Worm (Caenorhabditis elegans) whole organism, mixed stage, embryonic: ENCODE measurements around the gene F23A7.3.

Source experiments
- M03D4.4 ChIP-seq: sonication (generic microtip); optimal IDR thresholded peaks from 2 replicates; lab custom pipeline; 2017; ENCODE audit warnings: mild to moderate bottlenecking, missing genetic modification characterization, missing compliant biosample characterization
- bed-3 ChIP-seq: fragments of 200-800 bp; sonication (Bioruptor generic); optimal IDR thresholded peaks from 3 replicates; lab custom pipeline; 2018; ENCODE audit warnings: mild to moderate bottlenecking, missing genetic modification characterization, moderate library complexity, missing compliant biosample characterization
- blmp-1 ChIP-seq: fragments of 150-350 bp; optimal IDR thresholded peaks from 2 replicates; lab custom pipeline; 2014; ENCODE audit warnings: missing biosample characterization, missing genetic modification characterization
- ceh-39 ChIP-seq: fragments of 150-350 bp; optimal IDR thresholded peaks from 2 replicates; lab custom pipeline; 2014; ENCODE audit warnings: missing biosample characterization, missing genetic modification characterization
- ceh-83 ChIP-seq: fragments of 200-800 bp; sonication (Bioruptor generic); optimal IDR thresholded peaks from 2 replicates; lab custom pipeline; 2018; ENCODE audit warnings: mild to moderate bottlenecking, missing genetic modification characterization, missing compliant biosample characterization
- ces-1 ChIP-seq: fragments of 150-350 bp; optimal IDR thresholded peaks from 2 replicates; lab custom pipeline; 2014; ENCODE audit warnings: missing biosample characterization, missing genetic modification reagents, missing genetic modification characterization
- drap-1 ChIP-seq: fragments of 200-800 bp; sonication (Bioruptor generic); optimal IDR thresholded peaks from 3 replicates; lab custom pipeline; 2018; ENCODE audit warnings: mild to moderate bottlenecking, missing genetic modification characterization, missing compliant biosample characterization
- elt-1 ChIP-seq: sonication (generic microtip); optimal IDR thresholded peaks from 2 replicates; lab custom pipeline; 2017; ENCODE audit warnings: missing genetic modification characterization, mild to moderate bottlenecking, missing compliant biosample characterization, antibody characterized with exemption, moderate library complexity, borderline replicate concordance; ENCODE audit not compliant: insufficient read depth
- elt-3 ChIP-seq: fragments of 150-350 bp; optimal IDR thresholded peaks from 2 replicates; lab custom pipeline; 2014; ENCODE audit warnings: missing biosample characterization, missing genetic modification characterization
- flh-1 ChIP-seq: fragments of 200-800 bp; sonication (Bioruptor generic); optimal IDR thresholded peaks from 2 replicates; lab custom pipeline; 2018; ENCODE audit warnings: mild to moderate bottlenecking, missing genetic modification characterization, moderate library complexity, missing compliant biosample characterization
- hlh-1 ChIP-seq: fragments of 150-350 bp; optimal IDR thresholded peaks from 2 replicates; lab custom pipeline; 2014; ENCODE audit warnings: missing biosample characterization, missing genetic modification reagents, missing genetic modification characterization
- lin-13 ChIP-seq: fragments of 150-350 bp; optimal IDR thresholded peaks from 2 replicates; lab custom pipeline; 2014; ENCODE audit warnings: missing biosample characterization, missing genetic modification characterization
- lin-32 ChIP-seq: fragments of 200-800 bp; sonication (Bioruptor generic); optimal IDR thresholded peaks from 2 replicates; lab custom pipeline; 2018; ENCODE audit warnings: mild to moderate bottlenecking, missing genetic modification characterization, missing compliant biosample characterization
- mab-5 ChIP-seq: fragments of 150-350 bp; optimal IDR thresholded peaks from 2 replicates; lab custom pipeline; 2014; ENCODE audit warnings: missing biosample characterization, missing genetic modification characterization
- mep-1 ChIP-seq: fragments of 150-350 bp; optimal IDR thresholded peaks from 2 replicates; lab custom pipeline; 2017; ENCODE audit warnings: missing biosample characterization, missing genetic modification reagents, missing genetic modification characterization, inconsistent platforms
- mls-2 ChIP-seq: sonication (generic microtip); optimal IDR thresholded peaks from 2 replicates; lab custom pipeline; 2016; ENCODE audit warnings: mild to moderate bottlenecking, missing genetic modification characterization, moderate library complexity, missing compliant biosample characterization
- nhr-12 ChIP-seq: fragments of 150-350 bp; optimal IDR thresholded peaks from 2 replicates; lab custom pipeline; 2014; ENCODE audit warnings: missing biosample characterization, missing genetic modification characterization
- nhr-2 ChIP-seq: fragments of 150-350 bp; optimal IDR thresholded peaks from 2 replicates; lab custom pipeline; 2014; ENCODE audit warnings: missing biosample characterization, missing genetic modification characterization
- sem-2 ChIP-seq: fragments of 200-800 bp; sonication (Bioruptor generic); optimal IDR thresholded peaks from 2 replicates; lab custom pipeline; 2018; ENCODE audit warnings: mild to moderate bottlenecking, missing genetic modification characterization, missing compliant biosample characterization
- sptf-1 ChIP-seq: sonication (generic microtip); optimal IDR thresholded peaks from 2 replicates; lab custom pipeline; 2017; ENCODE audit warnings: mild to moderate bottlenecking, missing genetic modification characterization, moderate library complexity, missing compliant biosample characterization
- tbx-8 ChIP-seq: fragments of 200-800 bp; sonication (Bioruptor generic); optimal IDR thresholded peaks from 2 replicates; lab custom pipeline; 2018; ENCODE audit warnings: mild to moderate bottlenecking, missing genetic modification characterization, moderate library complexity, missing compliant biosample characterization
- unc-120 ChIP-seq: sonication (generic microtip); optimal IDR thresholded peaks from 2 replicates; lab custom pipeline; 2017; ENCODE audit warnings: missing genetic modification characterization, missing compliant biosample characterization; ENCODE audit not compliant: poor library complexity, severe bottlenecking

F23A7.3 gene

ce11 chrX:16261993-16262392 is 42.2 kb downstream of the F23A7.3 start, which contains the start of gene sgk-1:
Gene sgk-1 (minus strand): TSS chrX:16262122.
- TF ChIP-seq elt-1 (tag; lab: Kevin White, UChicago) (no peak), ces-1 (GFP tag; lab: Kevin White, UChicago) (no peak), mab-5 (tag; lab: Kevin White, UChicago) (no peak), unc-120 (tag; lab: Kevin White, UChicago) (no peak)
- TF ChIP-seq, all 35 proteins: peak for 0

DNA sequence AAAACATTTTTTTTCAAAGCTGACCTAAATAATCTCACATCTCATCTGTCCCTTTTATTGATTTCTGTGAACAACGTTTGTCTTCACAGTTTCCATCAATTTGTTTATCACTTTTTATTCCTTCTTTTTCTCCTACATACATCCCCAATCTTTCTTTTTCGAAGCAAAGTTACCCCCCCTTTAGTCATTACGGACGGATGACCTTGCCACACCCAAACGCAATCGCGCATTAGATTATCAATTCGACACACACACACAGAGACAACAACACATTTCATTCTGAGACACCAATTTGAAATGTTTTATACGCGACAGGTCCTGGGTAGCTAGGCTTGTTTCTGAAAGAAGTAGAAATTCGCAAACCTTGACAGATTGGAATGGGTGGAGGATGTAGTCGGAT is 43.5 kb downstream of the F23A7.3 start:
- no peak for TF ChIP-seq blmp-1 (tag; lab: Kevin White, UChicago)
- TF ChIP-seq mab-5 (tag; lab: Kevin White, UChicago) = no peak
- peak; percentile 23 for TF ChIP-seq elt-3

- no peak for TF ChIP-seq M03D4.4
- no peak for TF ChIP-seq drap-1
- no peak for TF ChIP-seq mab-5 (tag; lab: Kevin White, UChicago)
- TF ChIP-seq elt-1 (tag; lab: Kevin White, UChicago) = no peak
- no peak for TF ChIP-seq mep-1 (tag; lab: Kevin White, UChicago)
- TF ChIP-seq lin-32 (GFP tag; lab: Kevin White, UChicago) = no peak
- TF ChIP-seq unc-120 (tag; lab: Kevin White, UChicago) = no peak
- TF ChIP-seq sptf-1 (tag; lab: Kevin White, UChicago) = no peak
- TF ChIP-seq sem-2 = no peak
- no peak for TF ChIP-seq nhr-12
Measured at ce11 chrX:16265636-16266384, 46.0 kb downstream of the F23A7.3 start, which contains the start of gene mua-6. Gene mua-6 (minus strand): TSS chrX:16265686.

ce11 chrX:16269969-16270368 is 50.2 kb downstream of the F23A7.3 start, which contains the start of gene ifa-3:
Gene ifa-3 (minus strand): TSS chrX:16270069.
- TF ChIP-seq elt-1 (tag; lab: Kevin White, UChicago) (no peak), nhr-2 (no peak), tbx-8 (GFP tag; lab: Kevin White, UChicago) (no peak), lin-13 (tag; lab: Kevin White, UChicago) (no peak)

- TF ChIP-seq sptf-1 (tag; lab: Kevin White, UChicago) (peak; percentile 8), mls-2 (tag; lab: Kevin White, UChicago) (no peak), elt-3 (no peak), hlh-1 (tag; lab: Kevin White, UChicago) (no peak), unc-120 (tag; lab: Kevin White, UChicago) (peak; percentile 39), flh-1 (GFP tag; lab: Kevin White, UChicago) (no peak), lin-32 (GFP tag; lab: Kevin White, UChicago) (no peak), ces-1 (GFP tag; lab: Kevin White, UChicago) (peak; percentile 7), ceh-39 (no peak), bed-3 (GFP tag; lab: Kevin White, UChicago) (peak; percentile 3), lin-13 (tag; lab: Kevin White, UChicago) (no peak), ceh-83 (GFP tag; lab: Kevin White, UChicago) (peak; percentile 28)
Measured at ce11 chrX:16271147-16271546, 51.3 kb downstream of the F23A7.3 start.
